Worm (Caenorhabditis elegans) whole organism, mixed stage, embryonic: ENCODE measurements around the gene ceh-79.

Source experiments
- ces-1 ChIP-seq: fragments of 150-350 bp; optimal IDR thresholded peaks from 2 replicates; lab custom pipeline; 2014; ENCODE audit warnings: missing biosample characterization, missing genetic modification reagents, missing genetic modification characterization
- elt-1 ChIP-seq: sonication (generic microtip); optimal IDR thresholded peaks from 2 replicates; lab custom pipeline; 2017; ENCODE audit warnings: missing genetic modification characterization, mild to moderate bottlenecking, missing compliant biosample characterization, antibody characterized with exemption, moderate library complexity, borderline replicate concordance; ENCODE audit not compliant: insufficient read depth
- lin-13 ChIP-seq: fragments of 150-350 bp; optimal IDR thresholded peaks from 2 replicates; lab custom pipeline; 2014; ENCODE audit warnings: missing biosample characterization, missing genetic modification characterization
- nhr-237 ChIP-seq: fragments of 150-350 bp; optimal IDR thresholded peaks from 2 replicates; lab custom pipeline; 2014; ENCODE audit warnings: missing biosample characterization, missing genetic modification characterization

DNA sequence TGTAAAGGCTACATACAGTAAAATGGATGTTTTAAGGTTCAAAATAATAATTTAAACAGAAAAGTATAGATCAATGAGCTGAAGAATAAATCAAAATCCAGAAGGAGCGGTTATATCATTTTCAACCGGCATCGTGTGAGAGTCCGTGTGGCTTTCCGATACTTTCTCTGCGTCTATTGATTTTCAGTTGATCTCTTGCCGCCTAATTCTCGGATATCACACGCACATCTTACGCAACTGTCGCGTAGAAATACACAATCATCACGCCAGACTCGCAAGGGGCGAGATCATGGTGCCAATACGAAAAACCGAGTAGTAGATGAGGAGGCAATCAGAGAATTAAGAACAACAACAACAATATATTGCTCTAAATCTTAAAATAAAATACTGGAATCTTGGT lies 12.8 kb upstream of the ceh-79 start:
- TF ChIP-seq ces-1, result no peak
- no peak for TF ChIP-seq nhr-237 (tag; lab: Kevin White, UChicago)
- TF ChIP-seq lin-13, result no peak
- no peak for TF ChIP-seq elt-1 (tag; lab: Kevin White, UChicago)
